Fruit fly (Drosophila melanogaster) whole organism, embryonic: ENCODE data around the gene da.
A peak's percentile ranks its signal among the peaks of the same experiment; 100 is the strongest.

ENCODE experiments used
- Aef1 ChIP-seq: fragments of 200-800 bp; sonication (Bioruptor generic); IDR thresholded peaks from 3 replicates; pipeline ENCODE4 v1.3.6; 2022; ENCODE audit warnings: missing biosample characterization, missing genetic modification characterization
- Atf6 ChIP-seq: fragments of 200-800 bp; sonication (Bioruptor generic); IDR thresholded peaks from 2 replicates; pipeline ENCODE4 v1.3.6; 2022; ENCODE audit warnings: missing biosample characterization, missing genetic modification characterization
- CG10267 ChIP-seq: fragments of 200-800 bp; sonication (Bioruptor generic); optimal IDR thresholded peaks from 2 replicates; lab custom pipeline; 2018; ENCODE audit warnings: missing biosample characterization, mild to moderate bottlenecking, missing genetic modification characterization, moderate library complexity
- CG11093 ChIP-seq: fragments of 200-800 bp; sonication (Bioruptor generic); IDR thresholded peaks from 3 replicates; pipeline ENCODE4 v1.3.6; 2022; ENCODE audit warnings: missing biosample characterization, missing genetic modification characterization
- CG13296 ChIP-seq: fragments of 200-800 bp; sonication (Bioruptor generic); optimal IDR thresholded peaks from 3 replicates; lab custom pipeline; 2018; ENCODE audit warnings: missing biosample characterization, mild to moderate bottlenecking, missing genetic modification characterization
- CG13624 ChIP-seq: fragments of 200-800 bp; sonication (Bioruptor generic); optimal IDR thresholded peaks from 2 replicates; lab custom pipeline; 2016; ENCODE audit warnings: missing biosample characterization, missing genetic modification characterization
- CG17328 ChIP-seq: fragments of 200-800 bp; sonication (Bioruptor generic); IDR thresholded peaks from 2 replicates; pipeline ENCODE4 v1.3.6; 2022; ENCODE audit warnings: missing biosample characterization, missing genetic modification characterization
- CG17912 ChIP-seq: fragments of 200-800 bp; sonication (Bioruptor generic); optimal IDR thresholded peaks from 2 replicates; lab custom pipeline; 2018; ENCODE audit warnings: missing biosample characterization, mild to moderate bottlenecking, missing genetic modification characterization
- CG2712 ChIP-seq: fragments of 200-800 bp; optimal IDR thresholded peaks from 3 replicates; lab custom pipeline; 2019; ENCODE audit warnings: missing biosample characterization, mild to moderate bottlenecking, missing genetic modification characterization, moderate library complexity
- CG3065 ChIP-seq: fragments of 200-800 bp; sonication (Bioruptor generic); optimal IDR thresholded peaks from 2 replicates; lab custom pipeline; 2016; ENCODE audit warnings: missing biosample characterization, missing genetic modification characterization
- CG33213 ChIP-seq: fragments of 200-800 bp; sonication (Bioruptor generic); optimal IDR thresholded peaks from 3 replicates; lab custom pipeline; 2016; ENCODE audit warnings: missing biosample characterization, missing genetic modification characterization
- CG3407 ChIP-seq: fragments of 200-800 bp; sonication (Bioruptor generic); optimal IDR thresholded peaks from 2 replicates; lab custom pipeline; 2018; ENCODE audit warnings: missing biosample characterization, mild to moderate bottlenecking, missing genetic modification characterization
- CG42726 ChIP-seq: fragments of 200-800 bp; sonication (Bioruptor generic); IDR thresholded peaks from 2 replicates; pipeline ENCODE4 v1.3.6; 2022; ENCODE audit warnings: missing biosample characterization, missing genetic modification characterization; ENCODE audit not compliant: partially characterized antibody
- CG7372 ChIP-seq: fragments of 200-800 bp; sonication (Bioruptor generic); IDR thresholded peaks from 2 replicates; pipeline ENCODE4 v1.3.6; 2022; ENCODE audit warnings: missing biosample characterization, missing genetic modification characterization
- CG8478 ChIP-seq: fragments of >200 bp; optimal IDR thresholded peaks from 2 replicates; lab custom pipeline; 2018
- CG9215 ChIP-seq: fragments of 200-800 bp; sonication (Bioruptor generic); IDR thresholded peaks from 2 replicates; pipeline ENCODE4 v1.3.6; 2022; ENCODE audit warnings: missing biosample characterization, missing genetic modification characterization
- CG9727 ChIP-seq: fragments of 200-800 bp; sonication (Bioruptor generic); optimal IDR thresholded peaks from 3 replicates; lab custom pipeline; 2017; ENCODE audit warnings: missing biosample characterization, mild to moderate bottlenecking, missing genetic modification characterization
- CHES-1-like ChIP-seq: fragments of 200-800 bp; sonication (Bioruptor generic); optimal IDR thresholded peaks from 2 replicates; lab custom pipeline; 2016; ENCODE audit warnings: missing biosample characterization, missing genetic modification characterization
- CoRest ChIP-seq: fragments of 200-800 bp; sonication (Bioruptor generic); optimal IDR thresholded peaks from 3 replicates; lab custom pipeline; 2018; ENCODE audit warnings: missing biosample characterization, mild to moderate bottlenecking, missing genetic modification characterization, moderate library complexity
- Deaf1 ChIP-seq: fragments of 200-800 bp; optimal IDR thresholded peaks from 3 replicates; lab custom pipeline; 2019; ENCODE audit warnings: missing biosample characterization, mild to moderate bottlenecking, missing genetic modification characterization, moderate library complexity
- Dip2 ChIP-seq: fragments of 200-800 bp; sonication (Bioruptor generic); IDR thresholded peaks from 2 replicates; pipeline ENCODE4 v1.3.6; 2022; ENCODE audit warnings: missing biosample characterization, missing genetic modification characterization
- Eip74EF ChIP-seq, 2 experiments: fragments of 200-800 bp in 1 of 2; fragments of >200 bp in 1 of 2; sonication (Bioruptor generic) in 1 of 2; optimal IDR thresholded peaks; 2 replicates each; lab custom pipeline; 2017 to 2019; ENCODE audit warnings: missing biosample characterization in 2 of 2, missing genetic modification characterization in 2 of 2, mild to moderate bottlenecking in 1 of 2, moderate library complexity in 1 of 2
- Fer2 ChIP-seq: fragments of 200-800 bp; sonication (Bioruptor generic); optimal IDR thresholded peaks from 2 replicates; lab custom pipeline; 2018; ENCODE audit warnings: missing biosample characterization, mild to moderate bottlenecking, missing genetic modification characterization, moderate library complexity
- Hey ChIP-seq: fragments of 200-800 bp; sonication (Bioruptor generic); optimal IDR thresholded peaks from 3 replicates; lab custom pipeline; 2018; ENCODE audit warnings: missing biosample characterization, mild to moderate bottlenecking, missing genetic modification characterization
- Kr ChIP-seq: fragments of 200-800 bp; sonication (Bioruptor generic); optimal IDR thresholded peaks from 2 replicates; lab custom pipeline; 2017; ENCODE audit warnings: missing biosample characterization, mild to moderate bottlenecking, missing genetic modification characterization
- MESR4 ChIP-seq: fragments of 200-800 bp; sonication (Bioruptor generic); optimal IDR thresholded peaks from 2 replicates; lab custom pipeline; 2018; ENCODE audit warnings: missing biosample characterization, mild to moderate bottlenecking, missing genetic modification characterization, moderate library complexity
- Pdp1 ChIP-seq, 2 experiments: fragments of 200-800 bp; sonication (Bioruptor generic); optimal IDR thresholded peaks; 3 replicates each; lab custom pipeline; 2016; ENCODE audit warnings: missing biosample characterization in 2 of 2, missing genetic modification characterization in 2 of 2, mild to moderate bottlenecking in 1 of 2, moderate library complexity in 1 of 2
- Scr ChIP-seq: fragments of 200-800 bp; sonication (Bioruptor generic); IDR thresholded peaks from 2 replicates; pipeline ENCODE4 v1.3.6; 2022; ENCODE audit warnings: missing biosample characterization, missing genetic modification characterization; ENCODE audit not compliant: partially characterized antibody
- Ssrp ChIP-seq: fragments of 200-800 bp; sonication (Bioruptor generic); optimal IDR thresholded peaks from 2 replicates; lab custom pipeline; 2018; ENCODE audit warnings: missing biosample characterization, mild to moderate bottlenecking, missing genetic modification characterization, moderate library complexity
- Usf ChIP-seq: fragments of 200-800 bp; sonication (Bioruptor generic); optimal IDR thresholded peaks from 2 replicates; lab custom pipeline; 2017; ENCODE audit warnings: missing genotype, missing biosample characterization, missing genetic modification characterization
- abd-A ChIP-seq: fragments of 200-800 bp; sonication (Bioruptor generic); optimal IDR thresholded peaks from 3 replicates; lab custom pipeline; 2019; ENCODE audit warnings: missing biosample characterization, mild to moderate bottlenecking, missing genetic modification characterization, moderate library complexity
- al ChIP-seq: fragments of 200-800 bp; sonication (Bioruptor generic); IDR thresholded peaks from 2 replicates; pipeline ENCODE4 v1.3.6; 2022; ENCODE audit warnings: missing biosample characterization, missing genetic modification characterization
- bab2 ChIP-seq: fragments of 200-800 bp; sonication (Bioruptor generic); optimal IDR thresholded peaks from 2 replicates; lab custom pipeline; 2016; ENCODE audit warnings: missing biosample characterization, missing genetic modification characterization
- bigmax ChIP-seq: fragments of 200-800 bp; sonication (Bioruptor generic); optimal IDR thresholded peaks from 2 replicates; lab custom pipeline; 2018; ENCODE audit warnings: missing biosample characterization, mild to moderate bottlenecking, missing genetic modification characterization
- btn ChIP-seq: fragments of 200-800 bp; sonication (Bioruptor generic); optimal IDR thresholded peaks from 2 replicates; lab custom pipeline; 2016; ENCODE audit warnings: missing biosample characterization, missing genetic modification characterization
- caup ChIP-seq: fragments of 200-800 bp; sonication (Bioruptor generic); optimal IDR thresholded peaks from 3 replicates; lab custom pipeline; 2017; ENCODE audit warnings: missing biosample characterization, mild to moderate bottlenecking, missing genetic modification characterization, moderate library complexity; ENCODE audit not compliant: severe bottlenecking
- da ChIP-seq: fragments of 200-800 bp; sonication (Bioruptor generic); optimal IDR thresholded peaks from 2 replicates; lab custom pipeline; 2016; ENCODE audit warnings: missing biosample characterization, missing genetic modification characterization
- ind ChIP-seq: fragments of 200-800 bp; sonication (Bioruptor generic); optimal IDR thresholded peaks from 3 replicates; lab custom pipeline; 2016; ENCODE audit warnings: missing biosample characterization, missing genetic modification characterization
- jigr1 ChIP-seq: fragments of 200-800 bp; sonication (Bioruptor generic); IDR thresholded peaks from 3 replicates; pipeline ENCODE4 v1.3.6; 2022; ENCODE audit warnings: missing biosample characterization, missing genetic modification characterization
- klu ChIP-seq: fragments of 200-800 bp; sonication (Bioruptor generic); IDR thresholded peaks from 2 replicates; pipeline ENCODE4 v1.3.6; 2022; ENCODE audit warnings: missing biosample characterization, missing genetic modification characterization
- mld ChIP-seq: fragments of 200-800 bp; sonication (Bioruptor generic); IDR thresholded peaks from 3 replicates; pipeline ENCODE4 v1.3.6; 2022; ENCODE audit warnings: missing biosample characterization, missing genetic modification characterization; ENCODE audit not compliant: partially characterized antibody
- nau ChIP-seq: fragments of 200-800 bp; sonication (Bioruptor generic); optimal IDR thresholded peaks from 3 replicates; lab custom pipeline; 2017; ENCODE audit warnings: missing biosample characterization, mild to moderate bottlenecking, missing genetic modification characterization, missing genetic modification reagents
- pho ChIP-seq: fragments of 200-800 bp; sonication (Bioruptor generic); optimal IDR thresholded peaks from 2 replicates; lab custom pipeline; 2016; ENCODE audit warnings: missing biosample characterization, missing genetic modification characterization
- rib ChIP-seq: fragments of 200-800 bp; sonication (Bioruptor generic); IDR thresholded peaks from 2 replicates; pipeline ENCODE4 v1.3.6; 2022; ENCODE audit warnings: missing biosample characterization, missing genetic modification characterization
- run ChIP-seq: fragments of 200-800 bp; sonication (Bioruptor generic); optimal IDR thresholded peaks from 3 replicates; lab custom pipeline; 2018; ENCODE audit warnings: missing biosample characterization, mild to moderate bottlenecking, missing genetic modification characterization
- shn ChIP-seq: fragments of 200-800 bp; sonication (Bioruptor generic); optimal IDR thresholded peaks from 3 replicates; lab custom pipeline; 2016; ENCODE audit warnings: missing biosample characterization, missing genetic modification characterization
- slp2 ChIP-seq: fragments of 200-800 bp; sonication (Bioruptor generic); optimal IDR thresholded peaks from 2 replicates; lab custom pipeline; 2016; ENCODE audit warnings: missing biosample characterization, missing genetic modification characterization
- stwl ChIP-seq: fragments of 200-800 bp; sonication (Bioruptor generic); optimal IDR thresholded peaks from 3 replicates; lab custom pipeline; 2018; ENCODE audit warnings: missing biosample characterization, mild to moderate bottlenecking, missing genetic modification characterization, moderate library complexity
- tap ChIP-seq: fragments of 200-800 bp; optimal IDR thresholded peaks from 3 replicates; lab custom pipeline; 2019; ENCODE audit warnings: missing biosample characterization, mild to moderate bottlenecking, missing genetic modification characterization, moderate library complexity
- twi ChIP-seq: fragments of 200-800 bp; optimal IDR thresholded peaks from 2 replicates; lab custom pipeline; 2019; ENCODE audit warnings: missing biosample characterization, mild to moderate bottlenecking, missing genetic modification characterization, moderate library complexity

The da gene

DNA sequence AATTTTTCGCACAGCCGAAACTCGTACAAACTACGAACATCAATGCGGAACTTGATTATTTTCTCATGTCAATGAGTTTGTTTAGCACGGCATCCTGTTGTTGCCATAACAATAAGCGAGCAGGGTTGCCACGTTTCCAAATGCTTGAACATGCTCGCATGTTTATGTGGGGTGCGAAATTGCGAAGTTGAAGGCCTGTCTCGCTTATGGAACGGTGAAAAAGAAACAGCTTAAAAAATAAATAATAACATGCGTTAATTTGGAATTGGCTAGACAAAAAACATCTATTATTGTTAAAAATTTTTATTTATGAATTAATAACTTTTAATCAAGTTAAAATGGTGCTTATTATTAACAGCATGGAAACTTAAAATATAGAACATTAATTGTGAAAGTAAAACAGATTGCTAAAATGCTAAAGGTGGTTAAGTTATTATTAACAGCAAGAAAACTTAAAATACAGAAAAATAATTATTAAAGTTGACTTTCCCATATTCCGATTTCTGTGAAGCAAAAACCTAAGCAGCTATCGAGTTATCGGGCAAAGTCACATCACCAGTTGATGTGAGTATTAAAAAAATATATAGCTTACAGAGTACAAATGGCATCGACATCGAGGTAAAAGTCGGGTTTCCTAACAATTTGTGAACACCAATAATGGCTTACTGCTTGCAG lies 43.0 kb downstream of the da start, which contains the start of the genes Bug22 and TfIIB (continued):
- peak; percentile 3 for TF ChIP-seq nau
- peak; percentile 32 for TF ChIP-seq twi (tag; lab: Kevin White, UChicago)
- TF ChIP-seq Usf (GFP tag; lab: Kevin White, UChicago), result no peak
- TF ChIP-seq CoRest (tag; lab: Kevin White, UChicago), result peak; percentile 76
- TF ChIP-seq CG13296 (GFP tag; lab: Kevin White, UChicago), result peak; percentile 62
- peak; percentile 69 for TF ChIP-seq pho (GFP tag; lab: Kevin White, UChicago)
- TF ChIP-seq CG42726, result no peak
- TF ChIP-seq CG3065, result peak; percentile 12
- TF ChIP-seq CG7372 (GFP tag; lab: Robert Waterston, UW), result peak; percentile 17; the same call in 1 of the 2 replicates
- no peak for TF ChIP-seq CG8478
- peak; percentile 71; the same call in 1 of the 2 replicates for TF ChIP-seq CG17328 (GFP tag; lab: Robert Waterston, UW)
- no peak for TF ChIP-seq mld
- peak in 1 of 2 experiments; percentile 56 for TF ChIP-seq Eip74EF (GFP tag; optimal IDR thresholded peaks at IDR 0.05; lab: Kevin White, UChicago)
- TF ChIP-seq Aef1 (GFP tag; lab: Robert Waterston, UW), result peak; percentile 66; the same call in 2 of the 3 replicates
- peak; percentile 61 for TF ChIP-seq Atf6
- no peak for TF ChIP-seq klu
- no peak for TF ChIP-seq run (tag; lab: Kevin White, UChicago)
- peak; percentile 79 for TF ChIP-seq rib (GFP tag; lab: Robert Waterston, UW)
- peak; percentile 74 for TF ChIP-seq ind
- no peak for TF ChIP-seq CG9215 (GFP tag; lab: Robert Waterston, UW)
- TF ChIP-seq caup (GFP tag; lab: Kevin White, UChicago), result no peak
- peak; percentile 57 for TF ChIP-seq slp2 (GFP tag; lab: Kevin White, UChicago)
- TF ChIP-seq shn, result peak; percentile 71
- peak; percentile 72 for TF ChIP-seq CG9727 (GFP tag; lab: Kevin White, UChicago)
- peak; percentile 45 for TF ChIP-seq MESR4
- no peak for TF ChIP-seq tap (tag; lab: Kevin White, UChicago)
- no peak for TF ChIP-seq Hey
- no peak for TF ChIP-seq Kr (GFP tag; lab: Kevin White, UChicago)
- TF ChIP-seq Fer2 (tag; lab: Kevin White, UChicago), result peak; percentile 28
- TF ChIP-seq stwl (tag; lab: Kevin White, UChicago), result peak; percentile 64
- TF ChIP-seq CG3407 (GFP tag; lab: Kevin White, UChicago), result peak; percentile 18
- TF ChIP-seq bab2, result peak; percentile 66
- TF ChIP-seq CHES-1-like (GFP tag; lab: Kevin White, UChicago), result peak; percentile 81
- no peak for TF ChIP-seq jigr1 (GFP tag; lab: Robert Waterston, UW)
- no peak for TF ChIP-seq bigmax (GFP tag; lab: Kevin White, UChicago)
- no peak for TF ChIP-seq al (GFP tag; lab: Robert Waterston, UW)
- no peak for TF ChIP-seq btn (GFP tag; lab: Kevin White, UChicago)
- peak; percentile 77 for TF ChIP-seq CG2712 (tag; lab: Kevin White, UChicago)
- peak; percentile 29; the same call in 1 of the 3 replicates for TF ChIP-seq CG11093
- TF ChIP-seq Deaf1 (tag; lab: Kevin White, UChicago), result no peak
- TF ChIP-seq Pdp1 (GFP tag; optimal IDR thresholded peaks at IDR 0.05; lab: Kevin White, UChicago), result peak; percentile 57 to 93
- peak; percentile 32 for TF ChIP-seq CG17912 (GFP tag; lab: Kevin White, UChicago)
- no peak for TF ChIP-seq da (GFP tag; lab: Kevin White, UChicago)
- no peak for TF ChIP-seq abd-A (tag; lab: Kevin White, UChicago)
- peak; percentile 35 for TF ChIP-seq CG33213
- TF ChIP-seq Ssrp (tag; lab: Kevin White, UChicago), result peak; percentile 58
- TF ChIP-seq Dip2, result no peak
- peak; percentile 62 for TF ChIP-seq CG13624 (GFP tag; lab: Kevin White, UChicago)
- TF ChIP-seq CG10267 (tag; lab: Kevin White, UChicago), result peak; percentile 56
- TF ChIP-seq Scr, result no peak
